Worm (Caenorhabditis elegans): ENCODE data around the gene idpp-5.

ce11 chrX:3743190-3743589, 49.4 kb downstream of the idpp-5 start:
- no peak for TF ChIP-seq ceh-83 (GFP tag; optimal IDR thresholded peaks at IDR 0.05)
- no peak for TF ChIP-seq snpc-4 (tag; optimal IDR thresholded peaks at IDR 0.05)
- TF ChIP-seq nhr-28 (tag; optimal IDR thresholded peaks at IDR 0.05) = no peak
- TF ChIP-seq elt-1 (tag; optimal IDR thresholded peaks at IDR 0.05; ENCODE audit: borderline replicate concordance, insufficient read depth) = no peak
- no peak for TF ChIP-seq lin-13 (tag; optimal IDR thresholded peaks at IDR 0.05)

Data from whole organism, mixed stage, embryonic.